Worm (Caenorhabditis elegans) whole organism, young adult: Measurements from ENCODE around the gene T13H5.1.

Experiments
- B0035.1 ChIP-seq: sonication (generic microtip); optimal IDR thresholded peaks from 2 replicates; lab custom pipeline; 2016; ENCODE audit warnings: missing genetic modification characterization, mild to moderate bottlenecking, missing compliant biosample characterization, missing genotype, missing genetic modification reagents
- F22D6.2 ChIP-seq: sonication (generic microtip); optimal IDR thresholded peaks from 2 replicates; lab custom pipeline; 2016; ENCODE audit warnings: mild to moderate bottlenecking, missing genetic modification characterization, missing compliant biosample characterization
- F39B2.1 ChIP-seq: fragments of 200-800 bp; sonication (Bioruptor generic); IDR thresholded peaks from 2 replicates; pipeline ENCODE4 v1.3.6; 2022; ENCODE audit warnings: missing genetic modification reagents, missing genetic modification characterization, missing compliant biosample characterization
- F49E8.2 ChIP-seq: sonication (generic microtip); optimal IDR thresholded peaks from 3 replicates; lab custom pipeline; 2017; ENCODE audit warnings: missing genetic modification characterization, mild to moderate bottlenecking, missing compliant biosample characterization, antibody characterized with exemption, moderate library complexity; ENCODE audit not compliant: insufficient read depth
- Y53F4B.3 ChIP-seq: fragments of 200-800 bp; sonication (Bioruptor generic); IDR thresholded peaks from 2 replicates; pipeline ENCODE4 v1.3.6; 2022; ENCODE audit warnings: missing genetic modification reagents, missing genetic modification characterization, missing compliant biosample characterization
- Y79H2A.3 ChIP-seq: fragments of 200-800 bp; sonication (Bioruptor generic); conservative IDR thresholded peaks from 2 replicates; pipeline ENCODE4 v1.3.6; 2022; ENCODE audit warnings: missing genetic modification reagents, missing genetic modification characterization, missing compliant biosample characterization
- Y95B8A.8 ChIP-seq: fragments of 200-800 bp; sonication (Bioruptor generic); IDR thresholded peaks from 2 replicates; pipeline ENCODE4 v1.3.6; 2022; ENCODE audit warnings: missing genetic modification reagents, missing genetic modification characterization, missing compliant biosample characterization
- ZK185.1 ChIP-seq: sonication (generic microtip); optimal IDR thresholded peaks from 2 replicates; lab custom pipeline; 2016; ENCODE audit warnings: mild to moderate bottlenecking, missing genetic modification characterization, missing compliant biosample characterization; ENCODE audit not compliant: poor library complexity, severe bottlenecking
- attf-6 ChIP-seq: fragments of 200-800 bp; sonication (Bioruptor generic); IDR thresholded peaks from 2 replicates; pipeline ENCODE4 v1.3.6; 2022; ENCODE audit warnings: missing genetic modification reagents, missing genetic modification characterization, missing compliant biosample characterization
- bed-2 ChIP-seq: fragments of 200-800 bp; sonication (Bioruptor generic); IDR thresholded peaks from 2 replicates; pipeline ENCODE4 v1.3.6; 2022; ENCODE audit warnings: missing genetic modification reagents, missing genetic modification characterization, missing compliant biosample characterization
- cebp-1 ChIP-seq, 2 experiments: fragments of 200-800 bp in 1 of 2; sonication (Bioruptor generic) in 1 of 2; sonication (generic microtip) in 1 of 2; IDR thresholded peaks in 1 of 2; optimal IDR thresholded peaks in 1 of 2; 2 replicates each; pipeline versions ENCODE4 v1.3.6 to Lab custom; 2017 to 2022; ENCODE audit warnings: missing compliant biosample characterization in 2 of 2, missing genetic modification characterization in 2 of 2, mild to moderate bottlenecking in 1 of 2, missing genetic modification reagents in 1 of 2, moderate library complexity in 1 of 2
- ceh-40 ChIP-seq: fragments of 200-800 bp; sonication (Bioruptor generic); IDR thresholded peaks from 2 replicates; pipeline ENCODE4 v1.3.6; 2022; ENCODE audit warnings: missing genetic modification characterization, missing compliant biosample characterization
- ceh-58 ChIP-seq: fragments of 200-800 bp; sonication (Bioruptor generic); IDR thresholded peaks from 2 replicates; pipeline ENCODE4 v1.3.6; 2022; ENCODE audit warnings: missing genetic modification characterization, missing compliant biosample characterization
- efl-1 ChIP-seq: fragments of 150-350 bp; optimal IDR thresholded peaks from 2 replicates; lab custom pipeline; 2014; ENCODE audit warnings: missing biosample characterization, missing genetic modification reagents, missing genetic modification characterization
- egl-44 ChIP-seq: fragments of 200-800 bp; sonication (Bioruptor generic); IDR thresholded peaks from 2 replicates; pipeline ENCODE4 v1.3.6; 2022; ENCODE audit warnings: missing genetic modification reagents, missing genetic modification characterization, missing compliant biosample characterization
- egrh-3 ChIP-seq: fragments of 200-800 bp; sonication (Bioruptor generic); IDR thresholded peaks from 2 replicates; pipeline ENCODE4 v1.3.6; 2022; ENCODE audit warnings: missing genetic modification reagents, missing genetic modification characterization, missing compliant biosample characterization
- ets-4 ChIP-seq: fragments of 200-800 bp; sonication (Bioruptor generic); optimal IDR thresholded peaks from 2 replicates; lab custom pipeline; 2018; ENCODE audit warnings: mild to moderate bottlenecking, missing genetic modification characterization, missing compliant biosample characterization
- fkh-3 ChIP-seq: sonication (generic microtip); optimal IDR thresholded peaks from 2 replicates; lab custom pipeline; 2016; ENCODE audit warnings: mild to moderate bottlenecking, missing genetic modification characterization, missing compliant biosample characterization
- him-1 ChIP-seq: sonication (generic microtip); optimal IDR thresholded peaks from 2 replicates; lab custom pipeline; 2016; ENCODE audit warnings: missing genotype, missing genetic modification reagents, missing genetic modification characterization, missing compliant biosample characterization
- lin-26 ChIP-seq: fragments of 200-800 bp; sonication (Bioruptor generic); IDR thresholded peaks from 2 replicates; pipeline ENCODE4 v1.3.6; 2022; ENCODE audit warnings: missing genetic modification reagents, missing genetic modification characterization, missing compliant biosample characterization
- lir-1 ChIP-seq: fragments of 200-800 bp; sonication (Bioruptor generic); conservative IDR thresholded peaks from 2 replicates; pipeline ENCODE4 v1.3.6; 2022; ENCODE audit warnings: missing genetic modification reagents, missing genetic modification characterization, missing compliant biosample characterization
- madf-10 ChIP-seq: sonication (generic microtip); optimal IDR thresholded peaks from 2 replicates; lab custom pipeline; 2016; ENCODE audit warnings: mild to moderate bottlenecking, missing genetic modification characterization, missing compliant biosample characterization
- nhr-80 ChIP-seq: sonication (generic microtip); optimal IDR thresholded peaks from 2 replicates; lab custom pipeline; 2016; ENCODE audit warnings: missing genetic modification characterization, missing compliant biosample characterization
- nhr-90 ChIP-seq: sonication (generic microtip); optimal IDR thresholded peaks from 2 replicates; lab custom pipeline; 2016; ENCODE audit warnings: missing genotype, mild to moderate bottlenecking, missing genetic modification characterization, missing compliant biosample characterization
- pha-4 ChIP-seq: fragments of 150-350 bp; sonication (generic microtip); optimal IDR thresholded peaks from 2 replicates; lab custom pipeline; 2014; ENCODE audit warnings: missing biosample characterization, missing genetic modification reagents, missing genetic modification characterization
- rec-8 ChIP-seq, 2 experiments: sonication (generic microtip); optimal IDR thresholded peaks; 2 replicates each; lab custom pipeline; 2016; ENCODE audit warnings: mild to moderate bottlenecking in 2 of 2, missing genetic modification characterization in 2 of 2, missing genetic modification reagents in 2 of 2, missing genotype in 2 of 2, missing biosample characterization in 1 of 2, missing compliant biosample characterization in 1 of 2, moderate library complexity in 1 of 2
- sdz-38 ChIP-seq: sonication (generic microtip); optimal IDR thresholded peaks from 2 replicates; lab custom pipeline; 2016; ENCODE audit warnings: missing genotype, missing genetic modification characterization, missing compliant biosample characterization
- somi-1 ChIP-seq: fragments of 200-800 bp; sonication (Bioruptor generic); optimal IDR thresholded peaks from 2 replicates; lab custom pipeline; 2018; ENCODE audit warnings: mild to moderate bottlenecking, missing genetic modification characterization, missing compliant biosample characterization
- sptf-2 ChIP-seq: fragments of 200-800 bp; sonication (Bioruptor generic); optimal IDR thresholded peaks from 2 replicates; lab custom pipeline; 2018; ENCODE audit warnings: mild to moderate bottlenecking, missing genetic modification characterization, missing compliant biosample characterization
- tbp1 ChIP-seq: fragments of 200-800 bp; sonication (Bioruptor generic); optimal IDR thresholded peaks from 2 replicates; lab custom pipeline; 2018; ENCODE audit warnings: mild to moderate bottlenecking, missing genetic modification characterization, missing compliant biosample characterization
- xnd-1 ChIP-seq: sonication (generic microtip); optimal IDR thresholded peaks from 2 replicates; lab custom pipeline; 2016; ENCODE audit warnings: missing genotype, missing genetic modification reagents, missing genetic modification characterization, missing compliant biosample characterization
- ztf-22 ChIP-seq: fragments of 200-800 bp; sonication (Bioruptor generic); optimal IDR thresholded peaks from 2 replicates; lab custom pipeline; 2018; ENCODE audit warnings: mild to moderate bottlenecking, missing genetic modification characterization, moderate library complexity, missing compliant biosample characterization
- ztf-3 ChIP-seq: fragments of 200-800 bp; sonication (Bioruptor generic); optimal IDR thresholded peaks from 2 replicates; lab custom pipeline; 2018; ENCODE audit warnings: mild to moderate bottlenecking, missing genetic modification characterization, missing compliant biosample characterization

T13H5.1 gene

ce11 chrII:8515521-8515920 lies 6.7 kb upstream of the T13H5.1 start:
- TF ChIP-seq ZK185.1 (tag; lab: Kevin White, UChicago): no peak
- peak; percentile 56 for TF ChIP-seq nhr-80 (tag; lab: Kevin White, UChicago)
- TF ChIP-seq cebp-1 (GFP tag; IDR thresholded peaks at IDR 0.05; lab: Robert Waterston, UW): no peak
- peak; percentile 59 for TF ChIP-seq cebp-1 (tag; optimal IDR thresholded peaks at IDR 0.05; lab: Kevin White, UChicago)
- no peak for TF ChIP-seq somi-1 (GFP tag; lab: Kevin White, UChicago)

ce11 chrII:8514729-8515128 lies 5.9 kb upstream of the T13H5.1 start, which contains the start of gene ctg-2:
Gene ctg-2, plus strand, starts transcription at chrII:8515054.
- TF ChIP-seq ztf-3 (no peak), tbp1 (GFP tag; lab: Kevin White, UChicago) (no peak), nhr-80 (tag; lab: Kevin White, UChicago) (peak; percentile 78), Y79H2A.3 (GFP tag; lab: Robert Waterston, UW) (no peak)

- TF ChIP-seq Y53F4B.3 (no peak), nhr-80 (tag; lab: Kevin White, UChicago) (peak; percentile 54), ets-4 (GFP tag; lab: Kevin White, UChicago) (no peak)
Observed at ce11 chrII:8506759-8507158, 2.1 kb downstream of the T13H5.1 start.

- no peak for TF ChIP-seq ceh-40 (GFP tag; lab: Robert Waterston, UW)
- TF ChIP-seq lin-26: no peak
- no peak for TF ChIP-seq sdz-38 (tag; lab: Kevin White, UChicago)
- no peak for TF ChIP-seq efl-1 (GFP tag; lab: Kevin White, UChicago)
- no peak for TF ChIP-seq rec-8 (tag; optimal IDR thresholded peaks at IDR 0.05; lab: Kevin White, UChicago)
- TF ChIP-seq F39B2.1: no peak
- no peak for TF ChIP-seq egrh-3 (GFP tag; lab: Robert Waterston, UW)
- no peak for TF ChIP-seq ceh-58 (GFP tag; lab: Robert Waterston, UW)
- TF ChIP-seq xnd-1: no peak
- TF ChIP-seq pha-4 (tag; lab: Kevin White, UChicago): no peak
- no peak for TF ChIP-seq fkh-3 (tag; lab: Kevin White, UChicago)
Observed at ce11 chrII:8504074-8504724, 4.7 kb downstream of the T13H5.1 start.

ce11 chrII:8499021-8499420 lies 9.8 kb downstream of the T13H5.1 start:
- 0 out of 2 replicates have a peak, but pooled peaks have one; percentile 7 for TF ChIP-seq bed-2
- no peak for TF ChIP-seq rec-8 (tag; optimal IDR thresholded peaks at IDR 0.05; lab: Kevin White, UChicago)
- no peak for TF ChIP-seq cebp-1 (GFP tag; IDR thresholded peaks at IDR 0.05; lab: Robert Waterston, UW)
- peak; percentile 11 for TF ChIP-seq cebp-1 (tag; optimal IDR thresholded peaks at IDR 0.05; lab: Kevin White, UChicago)

- no peak for TF ChIP-seq Y95B8A.8 (GFP tag; lab: Robert Waterston, UW)
- TF ChIP-seq nhr-90 (tag; lab: Kevin White, UChicago): no peak
- no peak for TF ChIP-seq madf-10
- TF ChIP-seq lir-1 (GFP tag; lab: Robert Waterston, UW): no peak
- TF ChIP-seq attf-6 (GFP tag; lab: Robert Waterston, UW): no peak
- TF ChIP-seq egl-44 (GFP tag; lab: Robert Waterston, UW): no peak
- TF ChIP-seq sptf-2 (GFP tag; lab: Kevin White, UChicago): no peak
- TF ChIP-seq ztf-22: no peak
- TF ChIP-seq him-1 (tag; lab: Kevin White, UChicago): no peak
- no peak for TF ChIP-seq B0035.1 (tag; lab: Kevin White, UChicago)
- TF ChIP-seq F22D6.2 (tag; lab: Kevin White, UChicago): no peak
- TF ChIP-seq egrh-3 (GFP tag; lab: Robert Waterston, UW): no peak
- TF ChIP-seq F49E8.2 (tag; lab: Kevin White, UChicago): no peak
- TF ChIP-seq, all 124 proteins: peak for 0
Observed at ce11 chrII:8498173-8498572, 10.7 kb downstream of the T13H5.1 start.
